Worm (Caenorhabditis elegans): ENCODE data around the gene fbxa-220.

- TF ChIP-seq egl-27 (tag; optimal IDR thresholded peaks at IDR 0.05), result no peak
- TF ChIP-seq elt-1 (tag; optimal IDR thresholded peaks at IDR 0.05), result no peak
- TF ChIP-seq unc-55 (GFP tag; optimal IDR thresholded peaks at IDR 0.05), result no peak
Observed at ce11 chrIII:11496496-11496895, 12.5 kb upstream of the fbxa-220 start, which contains the start of gene Y66D12A.24.
